Worm (Caenorhabditis elegans) whole organism, L4/young adult: ENCODE data around the gene agt-1.

ENCODE experiments used
- W03F9.2 ChIP-seq: fragments of 150-350 bp; optimal IDR thresholded peaks from 2 replicates; lab custom pipeline; 2014; ENCODE audit warnings: missing biosample characterization, missing genetic modification characterization
- him-1 ChIP-seq: sonication (generic microtip); optimal IDR thresholded peaks from 2 replicates; lab custom pipeline; 2016; ENCODE audit warnings: missing genotype, missing genetic modification reagents, missing genetic modification characterization, missing compliant biosample characterization

ce11 chrIV:13358488-13358887 is 10.7 kb downstream of the agt-1 start, which contains the start of gene W02A2.8:
- no peak for TF ChIP-seq him-1 (tag; lab: Kevin White, UChicago)
- TF ChIP-seq W03F9.2 (tag; lab: Kevin White, UChicago), result no peak
